Fruit fly (Drosophila melanogaster): ENCODE data around the gene CG18731.

The CG18731 gene

DNA sequence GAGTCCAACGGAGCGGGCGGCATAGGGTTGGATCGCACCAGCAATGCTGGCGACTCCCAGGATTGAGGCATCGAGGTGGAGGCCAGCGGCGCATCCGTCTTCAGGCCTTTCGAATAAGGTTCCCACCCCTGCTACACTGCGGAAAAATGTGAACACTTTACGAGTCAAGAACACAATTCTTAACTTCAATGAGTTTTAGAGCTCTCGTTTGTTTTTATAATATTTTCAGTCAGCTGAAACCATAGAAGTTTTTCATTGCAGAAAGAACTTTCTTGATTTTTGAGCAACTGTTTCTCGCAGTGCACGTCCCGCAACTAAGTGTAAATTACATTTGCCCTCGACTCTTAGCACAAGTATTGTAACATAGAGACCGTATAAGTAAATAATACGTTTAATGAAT, 28.5 kb upstream of the CG18731 start (continued):
- TF ChIP-seq sc (optimal IDR thresholded peaks at IDR 0.05) (no peak), sc (GFP tag; optimal IDR thresholded peaks at IDR 0.05) (no peak), CG11723 (GFP tag; optimal IDR thresholded peaks at IDR 0.05) (no peak), ssp (GFP tag; IDR thresholded peaks at IDR 0.05) (0 out of 2 replicates have a peak, but pooled peaks have one; percentile 14), rib (GFP tag; IDR thresholded peaks at IDR 0.05) (no peak), CG11504 (tag; optimal IDR thresholded peaks at IDR 0.05) (peak; percentile 17), CG1647 (GFP tag; optimal IDR thresholded peaks at IDR 0.05) (no peak), bbx (GFP tag; IDR thresholded peaks at IDR 0.05; ENCODE audit: partially characterized antibody) (no peak), Hsf (GFP tag; optimal IDR thresholded peaks at IDR 0.05) (no peak), CG11085 (GFP tag; IDR thresholded peaks at IDR 0.05) (no peak), CG18262 (tag; optimal IDR thresholded peaks at IDR 0.05) (peak; percentile 38), Nf-YB (GFP tag; optimal IDR thresholded peaks at IDR 0.05) (peak; percentile 17), CG1832 (GFP tag; optimal IDR thresholded peaks at IDR 0.05) (no peak), CG4820 (GFP tag; optimal IDR thresholded peaks at IDR 0.05) (peak; percentile 30), CG12219 (GFP tag; optimal IDR thresholded peaks at IDR 0.05) (no peak), CG11093 (GFP tag; IDR thresholded peaks at IDR 0.05) (no peak), zfh2 (GFP tag; optimal IDR thresholded peaks at IDR 0.05) (no peak), lola (GFP tag; optimal IDR thresholded peaks at IDR 0.05) (peak in 1 of 3 experiments; percentile 28), lmd (GFP tag; IDR thresholded peaks at IDR 0.05) (peak; percentile 19; the same call in 1 of the 2 replicates), Aef1 (GFP tag; IDR thresholded peaks at IDR 0.05) (no peak), ara (GFP tag; IDR thresholded peaks at IDR 0.05) (peak; percentile 38; the same call in 1 of the 2 replicates), Camta (GFP tag; optimal IDR thresholded peaks at IDR 0.05) (no peak), CHES-1-like (GFP tag; optimal IDR thresholded peaks at IDR 0.05) (no peak), CG8765 (GFP tag; IDR thresholded peaks at IDR 0.05) (peak; percentile 61; the same call in 1 of the 2 replicates), CG10431 (GFP tag; optimal IDR thresholded peaks at IDR 0.05) (no peak), onecut (GFP tag; IDR thresholded peaks at IDR 0.05) (no peak), CG31441 (GFP tag; IDR thresholded peaks at IDR 0.05) (no peak; the same call in 1 of the 2 replicates), CG15073 (GFP tag; optimal IDR thresholded peaks at IDR 0.05) (no peak), pzg (GFP tag; optimal IDR thresholded peaks at IDR 0.05) (no peak), mam (GFP tag; optimal IDR thresholded peaks at IDR 0.05) (no peak), CG17361 (GFP tag; IDR thresholded peaks at IDR 0.05) (0 out of 3 replicates have a peak, but pooled peaks have one; percentile 13), fd102C (GFP tag; optimal IDR thresholded peaks at IDR 0.05) (peak; percentile 28), chn (GFP tag; optimal IDR thresholded peaks at IDR 0.05) (peak; percentile 6), H2.0 (GFP tag; IDR thresholded peaks at IDR 0.05) (peak; percentile 40; the same call in 1 of the 2 replicates), CG10147 (GFP tag; optimal IDR thresholded peaks at IDR 0.05) (no peak), Vsx1 (GFP tag; optimal IDR thresholded peaks at IDR 0.05) (no peak), CG2129 (GFP tag; IDR thresholded peaks at IDR 0.05; ENCODE audit: partially characterized antibody) (no peak), org-1 (GFP tag; optimal IDR thresholded peaks at IDR 0.05) (no peak), hb (GFP tag; IDR thresholded peaks at IDR 0.05; ENCODE audit: partially characterized antibody) (no peak), CG17328 (GFP tag; IDR thresholded peaks at IDR 0.05) (peak; percentile 71), CG1602 (GFP tag; optimal IDR thresholded peaks at IDR 0.05) (peak; percentile 18), CG3995 (GFP tag; optimal IDR thresholded peaks at IDR 0.05) (no peak), sisA (GFP tag; IDR thresholded peaks at IDR 0.05) (peak; percentile 34), dan (GFP tag; IDR thresholded peaks at IDR 0.05) (peak; percentile 18; the same call in 1 of the 2 replicates), CG10267 (tag; optimal IDR thresholded peaks at IDR 0.05) (peak; percentile 42), CG30403 (GFP tag; optimal IDR thresholded peaks at IDR 0.05) (no peak), CG10979 (tag; optimal IDR thresholded peaks at IDR 0.05) (peak; percentile 65), cwo (GFP tag; optimal IDR thresholded peaks at IDR 0.05) (no peak)

All from whole organism, embryonic.